Fruit fly (Drosophila melanogaster) whole organism, larva: Measurements from ENCODE around the gene CG6454.

Source experiments
- noc ChIP-seq: fragments of 200-800 bp; sonication (Bioruptor generic); optimal IDR thresholded peaks from 3 replicates; lab custom pipeline; 2019; ENCODE audit warnings: missing biosample characterization, mild to moderate bottlenecking, missing genetic modification characterization, moderate library complexity

CG6454 gene

DNA sequence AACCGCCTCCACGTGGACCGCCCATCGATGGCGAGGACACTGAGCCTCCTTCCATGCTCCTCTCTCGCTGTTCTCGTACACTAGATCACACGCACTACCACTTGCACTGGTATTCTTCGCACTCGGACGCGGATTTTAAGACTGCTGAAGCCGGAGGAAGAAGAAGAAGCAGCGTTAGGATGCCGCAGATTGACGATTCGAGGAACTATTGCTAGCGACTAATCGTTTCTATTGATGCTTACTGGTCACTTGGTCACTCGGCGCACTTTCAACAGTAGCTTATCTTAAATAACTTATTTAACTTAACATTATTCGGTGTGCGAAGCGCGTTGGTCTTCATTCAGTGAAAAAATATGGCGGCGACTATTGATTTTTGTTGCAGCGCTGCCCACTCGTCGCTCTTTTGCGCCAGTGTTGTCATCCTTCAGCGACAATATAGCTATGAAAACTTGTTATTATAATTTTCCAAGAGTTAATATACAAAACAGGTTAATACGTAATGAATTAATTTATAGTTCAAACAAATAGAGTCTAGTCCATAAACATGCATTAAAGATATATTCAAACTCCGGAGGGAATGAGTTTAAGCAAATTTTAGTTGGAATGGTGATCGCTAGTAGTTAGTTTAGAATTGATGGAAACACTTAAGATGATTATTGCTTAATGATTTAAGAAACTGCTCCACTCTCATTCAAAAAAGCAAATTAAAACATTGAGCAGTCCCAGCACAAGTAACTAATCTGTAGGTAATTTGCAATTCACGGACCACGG lies at the start of gene CG6454, which contains the start of gene CG5746:
Gene CG6454, plus strand, starts transcription at position 763 of the 771 bp plus-strand sequence.
Gene CG5746, minus strand, starts transcription at position 372 of the 771 bp plus-strand sequence.
- no peak for TF ChIP-seq noc

DNA sequence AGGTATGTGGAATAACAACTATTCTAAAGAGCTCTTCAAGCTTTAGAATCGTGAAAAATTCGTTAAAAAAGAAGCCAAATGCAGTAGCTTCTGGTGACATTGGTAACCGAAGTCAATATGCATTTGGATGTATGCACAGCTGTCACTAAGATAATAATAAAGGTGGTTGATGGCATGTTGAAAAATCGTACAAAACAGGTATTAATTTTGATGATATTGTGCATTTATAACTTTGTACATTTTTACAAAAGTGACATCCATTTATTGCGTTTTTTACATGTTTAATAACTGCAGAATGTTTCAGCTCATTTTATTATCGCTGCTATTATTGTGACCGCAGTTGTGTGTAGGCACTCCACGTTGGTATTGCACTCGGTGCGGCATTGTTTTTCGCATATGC lies 47.5 kb upstream of the CG6454 start:
- no peak for TF ChIP-seq noc

DNA sequence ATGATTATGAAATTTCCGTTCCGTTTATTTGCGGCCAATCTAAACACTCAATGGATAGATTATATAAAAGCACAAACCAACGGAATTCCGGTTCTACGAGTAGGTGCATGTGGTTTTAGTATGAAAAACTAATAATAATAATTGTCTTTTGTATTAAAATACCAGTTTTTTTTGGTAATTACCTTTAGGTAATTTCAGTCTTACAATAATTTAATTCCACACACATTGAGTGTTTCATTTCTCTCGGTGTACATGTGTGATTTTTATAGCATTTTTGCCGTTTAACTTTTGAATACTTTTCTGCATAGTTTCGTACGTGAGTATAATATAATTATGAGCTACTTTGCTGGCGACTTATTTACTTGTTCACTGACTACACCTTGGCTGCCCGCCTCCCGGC lies 45.9 kb upstream of the CG6454 start:
- peak; percentile 30 for TF ChIP-seq noc

DNA sequence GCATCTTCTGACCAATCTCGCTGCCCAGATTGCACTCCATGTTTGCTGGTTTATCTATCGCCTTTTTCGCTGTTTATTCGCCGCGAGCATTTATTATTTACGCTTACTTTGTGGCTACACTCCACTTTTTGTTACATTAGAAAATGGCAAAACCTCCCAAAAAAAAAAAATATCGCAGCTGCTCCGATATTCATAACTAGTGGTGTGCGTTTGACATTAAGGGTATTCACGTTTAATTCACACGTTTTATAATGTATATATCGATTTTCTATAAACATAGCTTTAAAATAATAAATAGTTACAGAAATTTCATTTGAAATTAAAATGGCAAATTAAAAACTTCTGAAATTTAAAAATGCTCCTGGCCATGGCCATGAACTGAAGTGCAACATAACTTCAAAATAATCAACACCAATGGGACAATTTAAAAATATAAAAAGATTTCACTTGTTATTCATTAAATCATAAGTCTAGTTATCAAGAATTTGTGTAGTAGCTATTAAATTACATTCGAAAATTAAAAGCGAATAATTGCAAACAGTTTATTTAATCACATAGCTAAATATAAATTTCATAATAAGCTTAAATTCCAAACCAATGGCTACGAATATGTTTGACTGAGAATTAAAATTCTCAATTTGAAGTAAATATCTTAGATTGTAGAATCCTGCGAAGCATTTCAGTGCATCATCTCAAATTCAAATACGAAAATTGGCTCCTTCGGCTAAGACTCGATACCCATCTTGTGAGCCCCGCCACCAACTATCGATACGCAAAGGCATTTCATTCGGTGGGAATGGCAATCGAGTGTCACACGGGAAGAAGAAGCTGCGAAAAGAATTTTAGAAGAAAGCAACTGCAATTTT lies 30.5 kb upstream of the CG6454 start, which contains the start of the genes Nab2 and BRWD3:
Gene Nab2, minus strand, starts transcription at position 203 of the 866 bp plus-strand sequence.
Gene BRWD3, plus strand, starts transcription at position 784 of the 866 bp plus-strand sequence.
- no peak for TF ChIP-seq noc

DNA sequence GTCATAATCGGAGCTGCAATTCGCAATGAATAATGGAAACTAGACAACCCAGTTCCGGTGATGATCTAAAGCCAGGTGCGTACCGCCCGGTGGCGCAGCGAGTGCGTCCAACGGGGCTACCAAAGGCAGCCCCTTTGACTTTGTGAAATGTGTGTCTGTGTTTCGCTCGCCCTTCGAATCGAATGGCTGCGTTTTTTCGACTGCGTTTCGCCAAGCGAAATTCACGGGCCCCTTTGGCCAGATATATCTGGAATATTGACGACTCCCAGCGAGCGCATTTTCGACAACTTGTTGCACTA lies 29.9 kb upstream of the CG6454 start:
- no peak for TF ChIP-seq noc

DNA sequence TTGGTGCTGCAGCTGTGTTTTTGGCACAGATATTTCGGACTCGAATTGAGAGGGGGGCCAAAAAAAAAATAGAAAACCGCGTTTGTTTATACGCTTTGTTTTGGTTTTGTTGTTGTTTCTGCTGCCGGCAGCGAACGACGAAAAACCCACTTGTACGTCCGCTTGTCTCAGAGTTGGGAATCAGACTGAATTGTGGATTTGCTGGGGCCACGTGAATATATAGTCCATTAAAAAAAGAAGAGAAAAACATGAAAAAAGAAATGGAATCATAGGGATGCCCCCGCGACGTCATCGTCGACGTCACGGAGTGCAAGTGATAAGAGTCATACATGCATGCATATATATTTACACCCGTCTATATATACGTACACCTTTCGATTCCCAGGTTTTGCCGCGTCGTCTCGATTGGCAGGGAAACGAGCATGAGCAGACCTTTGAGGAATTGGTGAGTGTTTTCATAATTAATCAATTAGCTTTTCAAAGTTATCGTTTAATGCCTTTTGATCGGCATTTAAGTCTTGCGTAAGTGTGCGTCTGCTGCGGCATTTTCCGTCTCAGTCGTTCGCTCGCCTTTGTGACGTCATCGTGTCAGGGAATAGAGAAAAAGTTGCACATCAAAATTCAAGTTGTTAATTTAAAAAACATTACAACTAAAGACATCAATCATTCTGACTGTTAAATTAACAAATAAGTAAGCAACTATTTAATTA lies 29.2 kb upstream of the CG6454 start:
- no peak for TF ChIP-seq noc

DNA sequence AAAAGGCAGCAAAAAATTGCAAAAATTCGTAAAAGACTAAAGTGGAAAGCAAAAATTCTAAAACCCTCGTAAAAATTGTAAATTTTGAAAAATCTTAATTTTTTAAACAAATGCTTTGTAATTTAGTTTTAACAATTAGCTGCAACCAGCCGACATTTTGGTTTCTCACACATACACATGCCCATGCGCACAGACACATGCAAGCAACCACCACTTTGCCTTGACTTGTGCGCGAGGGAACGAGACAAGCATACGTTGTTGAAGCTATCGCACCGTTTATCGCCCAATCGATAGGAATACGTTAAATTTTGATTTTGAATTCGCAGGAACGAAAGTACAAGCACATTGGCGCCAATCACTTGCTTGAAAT lies 28.7 kb upstream of the CG6454 start:
- no peak for TF ChIP-seq noc

DNA sequence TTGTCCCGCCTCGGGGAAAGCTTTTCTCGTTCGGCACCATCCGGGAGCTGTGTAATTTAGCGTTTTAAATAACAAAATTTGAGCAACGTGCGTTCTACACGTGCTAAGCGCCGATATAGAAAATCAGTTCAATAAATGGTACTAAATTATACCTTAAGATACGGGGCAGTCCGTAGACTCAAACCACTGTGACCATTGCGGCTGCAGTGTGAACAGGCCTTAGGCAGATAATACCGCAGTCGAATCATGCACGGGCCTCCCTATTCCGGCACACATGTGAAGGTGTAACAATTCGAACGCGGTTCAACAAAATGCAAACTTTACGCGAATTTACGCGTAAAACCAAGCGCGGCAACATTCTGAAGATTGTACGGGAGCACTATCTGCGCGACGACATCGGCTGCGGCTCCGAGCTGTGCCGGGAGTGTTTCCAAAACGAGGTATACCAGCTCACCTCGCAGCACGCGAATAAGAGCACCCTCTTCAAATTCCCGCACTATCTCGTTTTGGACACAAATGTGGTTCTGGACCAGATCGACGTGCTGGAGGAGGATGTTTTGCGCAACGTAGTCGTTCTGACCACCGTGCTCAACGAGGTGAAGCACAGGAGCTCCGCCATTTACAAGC lies 15.7 kb upstream of the CG6454 start, which contains the start of the genes Rrp5 and Dis3:
Gene Rrp5, minus strand, starts transcription at position 135 of the 627 bp plus-strand sequence.
Gene Dis3, plus strand, starts transcription at position 252 of the 627 bp plus-strand sequence.
- no peak for TF ChIP-seq noc

DNA sequence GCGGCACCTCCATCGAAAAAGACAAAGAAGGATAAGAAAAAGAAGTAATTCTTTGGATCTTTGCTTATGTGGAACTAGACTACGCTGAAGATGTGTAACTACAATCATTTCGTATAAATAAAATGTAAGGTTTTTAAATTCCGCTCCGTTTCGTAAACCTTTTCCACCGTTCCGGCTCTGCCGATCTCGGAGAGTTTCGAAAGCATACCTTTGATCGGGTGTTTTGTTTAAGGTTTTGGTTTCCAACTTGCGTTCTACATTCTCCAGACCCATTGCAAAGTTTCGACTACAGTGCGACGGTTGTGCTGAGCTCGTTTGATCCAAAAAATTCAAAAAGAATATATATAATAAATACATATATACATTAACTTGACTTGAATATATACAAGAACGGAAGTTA lies 12.4 kb upstream of the CG6454 start, which contains the start of gene CG6432:
Gene CG6432, plus strand, starts transcription at position 301 of the 400 bp plus-strand sequence.
- no peak for TF ChIP-seq noc

DNA sequence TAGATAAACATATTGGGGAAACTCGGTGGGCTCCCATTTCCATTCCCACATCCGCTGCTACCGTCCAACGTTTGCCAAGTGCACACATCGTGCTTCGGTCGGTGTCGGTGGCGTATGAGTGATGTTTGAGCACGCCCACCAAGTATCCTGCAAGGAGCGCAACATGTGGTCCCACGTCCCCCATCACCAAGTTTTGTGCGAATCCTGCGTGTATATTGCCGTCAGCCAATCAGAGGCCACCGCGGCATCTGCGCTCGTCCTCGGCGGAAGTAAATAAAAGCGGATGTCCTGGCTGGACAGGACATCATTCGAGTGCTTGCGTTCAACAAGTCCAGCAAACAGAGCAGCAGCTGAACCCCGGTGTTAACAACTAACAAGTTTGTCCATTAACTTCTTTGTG lies 7.7 kb upstream of the CG6454 start, which contains the start of gene Ms:
Gene Ms, plus strand, starts transcription at position 301 of the 400 bp plus-strand sequence.
- no peak for TF ChIP-seq noc

DNA sequence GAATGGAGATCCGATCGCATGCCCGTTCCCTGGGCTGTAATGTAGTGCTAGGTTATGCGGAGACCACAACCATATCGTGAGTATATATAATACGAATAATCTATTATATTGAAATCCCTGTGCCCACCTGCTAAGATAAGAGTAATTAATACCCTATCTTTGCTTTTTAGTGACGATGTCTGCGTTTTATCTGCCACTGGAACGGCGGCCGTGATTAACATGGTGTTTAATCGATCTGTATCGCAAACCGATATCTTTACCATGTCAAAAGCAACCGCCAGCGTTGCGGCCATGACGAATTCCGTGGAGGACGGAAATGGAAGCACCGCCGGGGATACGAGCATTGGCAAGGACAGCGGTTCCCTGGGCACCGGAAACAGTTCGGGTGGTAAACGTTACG lies 4.5 kb downstream of the CG6454 start:
- no peak for TF ChIP-seq noc

DNA sequence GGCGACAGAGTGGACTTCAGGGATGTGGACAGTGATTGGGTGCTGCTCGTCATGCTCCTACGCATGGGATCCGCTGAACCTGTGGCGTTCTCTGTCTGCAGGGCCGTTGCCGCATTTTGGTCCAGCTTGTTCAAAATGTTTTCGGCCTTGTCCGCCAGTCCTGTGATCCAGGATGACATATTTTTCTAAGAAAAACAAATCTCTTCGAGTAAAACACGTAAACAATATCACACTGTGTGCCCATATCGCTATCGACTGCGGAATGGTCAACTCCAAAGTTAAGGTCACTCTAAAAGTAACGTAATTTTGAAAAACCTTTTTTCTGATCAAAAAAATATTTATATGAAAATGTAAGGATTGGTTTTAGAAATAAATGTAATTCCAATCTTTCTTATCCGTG lies 8.7 kb downstream of the CG6454 start, which contains the start of gene Golgin84:
Gene Golgin84, minus strand, starts transcription at position 241 of the 400 bp plus-strand sequence.
- no peak for TF ChIP-seq noc

DNA sequence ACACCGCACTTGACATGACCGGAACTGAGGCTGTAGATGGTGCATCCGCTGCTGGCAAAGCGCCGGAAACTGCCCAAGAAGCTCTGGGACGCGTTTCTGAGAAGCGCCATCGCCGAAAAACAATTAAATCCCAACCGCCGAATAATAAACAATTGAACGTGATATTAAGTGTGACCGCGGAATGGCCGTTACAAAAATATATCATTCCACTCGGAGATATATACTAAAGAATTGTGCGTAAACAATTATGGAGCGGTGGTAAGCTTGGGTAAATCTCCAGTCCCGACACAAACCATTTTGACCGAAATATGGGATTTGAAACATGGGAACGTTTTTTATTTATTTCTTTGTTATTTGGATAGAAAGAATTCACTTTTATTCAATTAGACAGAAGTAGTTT lies 11.0 kb downstream of the CG6454 start, which contains the start of gene CG18528:
Gene CG18528, minus strand, starts transcription at position 188 of the 400 bp plus-strand sequence.
- TF ChIP-seq noc: no peak

DNA sequence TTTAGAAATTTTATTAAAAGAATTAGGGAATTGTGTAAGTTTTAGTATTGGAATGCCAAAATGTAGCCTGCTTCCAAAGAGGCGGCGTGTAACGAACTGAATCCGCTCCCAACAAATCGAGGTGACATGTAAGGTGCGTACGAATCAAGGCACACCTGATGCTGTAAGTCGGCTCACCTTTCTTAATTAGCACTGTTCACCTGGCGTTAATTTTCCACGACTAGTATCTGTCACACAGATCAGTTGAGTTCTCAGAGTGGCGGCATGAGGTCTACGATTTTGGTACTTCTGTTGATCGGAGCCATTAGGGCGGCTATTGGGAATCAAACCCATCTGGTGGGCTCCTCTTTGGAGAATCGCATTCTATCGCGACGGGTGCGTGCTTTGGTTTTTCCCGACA lies 12.6 kb downstream of the CG6454 start, which contains the start of the genes CG5762 and CG33339:
Gene CG5762, minus strand, starts transcription at position 101 of the 400 bp plus-strand sequence.
Gene CG33339, plus strand, starts transcription at position 265 of the 400 bp plus-strand sequence.
- no peak for TF ChIP-seq noc

DNA sequence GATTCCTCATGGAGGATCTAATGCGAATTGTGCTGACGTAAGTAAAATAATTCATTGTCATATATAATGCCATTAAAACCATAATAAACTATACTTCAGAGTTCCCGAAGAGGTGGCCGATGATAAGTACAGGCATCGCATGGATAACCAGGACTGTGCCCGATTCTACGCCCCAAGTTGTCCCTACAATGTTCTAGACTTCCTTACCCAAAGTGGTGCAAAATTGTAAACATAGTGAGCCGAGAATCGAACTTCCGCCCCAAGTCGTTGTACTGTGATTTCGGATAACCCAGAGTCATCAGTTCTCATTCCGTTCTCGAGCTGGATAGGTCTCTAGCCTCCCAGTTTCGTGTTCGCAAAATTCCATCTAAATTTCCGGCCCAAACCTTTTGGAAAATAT lies 13.9 kb downstream of the CG6454 start, which contains the start of gene CG33340:
Gene CG33340, plus strand, starts transcription at position 301 of the 400 bp plus-strand sequence.
- TF ChIP-seq noc: no peak
